Worm (Caenorhabditis elegans) whole organism, early embryonic: ENCODE results near the gene R11D1.2.

Source experiments
- B0310.2 ChIP-seq: sonication (generic microtip); optimal IDR thresholded peaks from 2 replicates; lab custom pipeline; 2016; ENCODE audit warnings: mild to moderate bottlenecking, missing genetic modification characterization, missing compliant biosample characterization
- F13C5.2 ChIP-seq: sonication (generic microtip); optimal IDR thresholded peaks from 2 replicates; lab custom pipeline; 2017; ENCODE audit warnings: mild to moderate bottlenecking, missing genetic modification characterization, inconsistent platforms, missing compliant biosample characterization
- aly-1 ChIP-seq: sonication (generic microtip); optimal IDR thresholded peaks from 2 replicates; lab custom pipeline; 2016; ENCODE audit warnings: missing genetic modification characterization, missing compliant biosample characterization
- ama-1 ChIP-seq: fragments of 150-350 bp; optimal IDR thresholded peaks from 2 replicates; lab custom pipeline; 2014
- ceh-13 ChIP-seq: fragments of 200-800 bp; sonication (Bioruptor generic); optimal IDR thresholded peaks from 2 replicates; lab custom pipeline; 2018; ENCODE audit warnings: mild to moderate bottlenecking, missing genetic modification characterization, missing compliant biosample characterization
- ceh-36 ChIP-seq: sonication (generic microtip); optimal IDR thresholded peaks from 2 replicates; lab custom pipeline; 2016; ENCODE audit warnings: missing genetic modification characterization, inconsistent platforms, missing compliant biosample characterization
- ets-7 ChIP-seq: sonication (generic microtip); optimal IDR thresholded peaks from 2 replicates; lab custom pipeline; 2016; ENCODE audit warnings: missing genotype, missing genetic modification characterization, missing compliant biosample characterization
- flt-1 ChIP-seq: fragments of 200-800 bp; sonication (Bioruptor generic); IDR thresholded peaks from 2 replicates; pipeline ENCODE4 v1.3.6; 2022; ENCODE audit warnings: missing genetic modification characterization, missing compliant biosample characterization
- hmbx-1 ChIP-seq: sonication (generic microtip); optimal IDR thresholded peaks from 2 replicates; lab custom pipeline; 2016; ENCODE audit warnings: mild to moderate bottlenecking, missing genetic modification characterization, missing compliant biosample characterization
- hmg-4 ChIP-seq: fragments of 200-800 bp; sonication (Bioruptor generic); optimal IDR thresholded peaks from 2 replicates; lab custom pipeline; 2018; ENCODE audit warnings: mild to moderate bottlenecking, missing genetic modification characterization, missing compliant biosample characterization
- hnd-1 ChIP-seq: sonication (generic microtip); optimal IDR thresholded peaks from 2 replicates; lab custom pipeline; 2016; ENCODE audit warnings: missing genetic modification characterization, missing compliant biosample characterization
- pes-1 ChIP-seq: fragments of 200-800 bp; sonication (Bioruptor generic); IDR thresholded peaks from 2 replicates; pipeline ENCODE4 v1.3.6; 2022; ENCODE audit warnings: missing genetic modification reagents, missing genetic modification characterization, missing compliant biosample characterization
- scrt-1 ChIP-seq: fragments of 200-800 bp; sonication (Bioruptor generic); IDR thresholded peaks from 2 replicates; pipeline ENCODE4 v1.3.6; 2022; ENCODE audit warnings: missing genetic modification characterization, missing compliant biosample characterization
- sea-1 ChIP-seq: fragments of 200-800 bp; sonication (Bioruptor generic); conservative IDR thresholded peaks from 2 replicates; pipeline ENCODE4 v1.3.6; 2022; ENCODE audit warnings: missing genetic modification characterization, missing compliant biosample characterization
- tbx-11 ChIP-seq: fragments of 200-800 bp; sonication (Bioruptor generic); IDR thresholded peaks from 2 replicates; pipeline ENCODE4 v1.3.6; 2022; ENCODE audit warnings: missing genetic modification characterization, missing compliant biosample characterization
- tbx-37 ChIP-seq: fragments of 200-800 bp; sonication (Bioruptor generic); conservative IDR thresholded peaks from 2 replicates; pipeline ENCODE4 v1.3.6; 2022; ENCODE audit warnings: missing genetic modification reagents, missing genetic modification characterization, missing compliant biosample characterization
- tra-4 ChIP-seq: sonication (generic microtip); optimal IDR thresholded peaks from 2 replicates; lab custom pipeline; 2017; ENCODE audit warnings: missing genetic modification characterization, missing compliant biosample characterization

Gene R11D1.2

DNA sequence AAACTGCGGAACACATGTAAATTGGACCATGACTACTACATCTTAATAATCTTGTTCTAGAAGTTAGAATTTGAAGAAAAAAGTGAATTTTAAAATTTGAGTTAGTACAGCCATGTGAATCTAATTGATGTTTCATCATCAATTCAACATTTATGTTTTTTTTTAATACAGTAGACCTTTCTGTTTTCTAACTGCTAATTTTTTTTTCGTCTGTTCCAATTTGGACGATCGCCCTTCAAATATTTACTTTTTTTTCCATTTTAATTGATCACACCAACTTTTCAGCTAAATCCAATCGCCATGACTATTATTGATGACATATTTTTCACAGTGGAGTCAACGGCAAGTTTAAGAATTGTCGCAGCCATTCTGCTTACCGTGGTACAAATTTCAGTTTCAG is 37.8 kb upstream of the R11D1.2 start, which contains the start of gene srx-116:
Gene srx-116, plus strand, starts transcription at position 301 of the 400 bp plus-strand sequence.
- TF ChIP-seq ceh-13: no peak
- TF ChIP-seq aly-1 (tag; lab: Kevin White, UChicago): no peak
- no peak for TF ChIP-seq F13C5.2 (tag; lab: Kevin White, UChicago)
- TF ChIP-seq sea-1 (GFP tag; lab: Robert Waterston, UW): no peak
- no peak for TF ChIP-seq pes-1 (GFP tag; lab: Robert Waterston, UW)
- TF ChIP-seq scrt-1 (GFP tag; lab: Robert Waterston, UW): no peak
- TF ChIP-seq ets-7 (tag; lab: Kevin White, UChicago): no peak
- TF ChIP-seq tra-4 (tag; lab: Kevin White, UChicago): no peak
- TF ChIP-seq ama-1: no peak
- TF ChIP-seq tbx-11 (GFP tag; lab: Robert Waterston, UW): no peak

- TF ChIP-seq hnd-1 (tag; lab: Kevin White, UChicago): no peak
- TF ChIP-seq hmbx-1 (tag; lab: Kevin White, UChicago): no peak
- TF ChIP-seq F13C5.2 (tag; lab: Kevin White, UChicago): no peak
- no peak for TF ChIP-seq scrt-1 (GFP tag; lab: Robert Waterston, UW)
- no peak for TF ChIP-seq ets-7 (tag; lab: Kevin White, UChicago)
- TF ChIP-seq flt-1 (GFP tag; lab: Robert Waterston, UW): no peak
- TF ChIP-seq pes-1 (GFP tag; lab: Robert Waterston, UW): no peak
- TF ChIP-seq ceh-36 (tag; lab: Kevin White, UChicago): no peak
- TF ChIP-seq hmg-4 (GFP tag; lab: Kevin White, UChicago): no peak
- TF ChIP-seq tra-4 (tag; lab: Kevin White, UChicago): no peak
- TF ChIP-seq B0310.2 (tag; lab: Kevin White, UChicago): no peak
- TF ChIP-seq ama-1: no peak
- TF ChIP-seq tbx-11 (GFP tag; lab: Robert Waterston, UW): no peak
- no peak for TF ChIP-seq ceh-13
- no peak for TF ChIP-seq tbx-37 (GFP tag; lab: Robert Waterston, UW)
- no peak for TF ChIP-seq aly-1 (tag; lab: Kevin White, UChicago)
These were observed 34.7 kb upstream of the R11D1.2 start for ce11 chrV:12673745-12674144.

DNA sequence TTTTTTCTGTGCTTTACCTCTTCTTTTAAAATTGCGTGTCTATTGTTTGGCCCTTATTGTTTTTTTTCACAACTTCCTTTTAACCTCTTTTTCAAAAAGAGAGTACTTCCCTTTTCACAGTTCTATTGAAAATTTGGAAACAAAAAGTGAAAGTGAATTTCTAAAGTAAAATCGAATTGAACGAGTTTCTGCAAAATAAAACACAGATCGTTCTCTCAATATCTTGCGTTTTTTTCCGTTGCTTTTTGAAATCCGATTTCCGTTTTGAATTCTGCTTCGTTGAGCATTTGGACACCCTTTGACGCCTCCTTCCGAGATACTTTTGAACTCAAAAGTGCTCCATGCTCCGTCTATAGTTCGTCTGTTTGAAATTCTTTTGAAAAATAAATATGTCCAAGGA is 32.1 kb upstream of the R11D1.2 start:
- TF ChIP-seq ceh-13 (no peak), tra-4 (tag; lab: Kevin White, UChicago) (no peak), flt-1 (GFP tag; lab: Robert Waterston, UW) (no peak), sea-1 (GFP tag; lab: Robert Waterston, UW) (no peak)

DNA sequence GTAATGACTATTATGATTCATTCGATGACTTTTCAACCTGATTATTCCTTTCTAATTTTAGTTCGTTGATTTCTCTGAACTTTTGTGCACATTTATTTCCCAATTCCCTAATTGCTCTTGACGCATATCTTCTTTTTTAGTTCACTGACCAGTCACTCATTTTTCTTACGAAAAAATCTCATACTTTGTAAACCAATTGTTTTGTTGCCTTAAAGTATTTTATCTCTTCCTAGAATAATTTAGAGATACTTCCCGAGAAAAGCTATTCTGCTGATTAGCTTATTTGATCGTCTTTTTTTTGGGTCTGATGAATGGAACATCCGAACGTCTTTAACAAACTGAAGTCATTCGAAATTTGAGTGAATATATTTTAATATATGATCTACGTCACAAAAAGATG is 29.1 kb upstream of the R11D1.2 start:
- no peak for TF ChIP-seq scrt-1 (GFP tag; lab: Robert Waterston, UW)
- no peak for TF ChIP-seq ceh-36 (tag; lab: Kevin White, UChicago)

- TF ChIP-seq scrt-1 (GFP tag; lab: Robert Waterston, UW) (no peak), tra-4 (tag; lab: Kevin White, UChicago) (no peak), B0310.2 (tag; lab: Kevin White, UChicago) (no peak), hnd-1 (tag; lab: Kevin White, UChicago) (no peak), tbx-11 (GFP tag; lab: Robert Waterston, UW) (no peak), hmg-4 (GFP tag; lab: Kevin White, UChicago) (no peak), tbx-37 (GFP tag; lab: Robert Waterston, UW) (no peak), sea-1 (GFP tag; lab: Robert Waterston, UW) (no peak), flt-1 (GFP tag; lab: Robert Waterston, UW) (no peak), ceh-36 (tag; lab: Kevin White, UChicago) (no peak), pes-1 (GFP tag; lab: Robert Waterston, UW) (no peak), ama-1 (no peak), ceh-13 (no peak), F13C5.2 (tag; lab: Kevin White, UChicago) (no peak), aly-1 (tag; lab: Kevin White, UChicago) (no peak), hmbx-1 (tag; lab: Kevin White, UChicago) (no peak), ets-7 (tag; lab: Kevin White, UChicago) (no peak)
These were observed 28.6 kb upstream of the R11D1.2 start, which contains the start of gene frpr-15 for ce11 chrV:12679807-12680206. TSS of gene frpr-15 (plus strand) at chrV:12680107.

DNA sequence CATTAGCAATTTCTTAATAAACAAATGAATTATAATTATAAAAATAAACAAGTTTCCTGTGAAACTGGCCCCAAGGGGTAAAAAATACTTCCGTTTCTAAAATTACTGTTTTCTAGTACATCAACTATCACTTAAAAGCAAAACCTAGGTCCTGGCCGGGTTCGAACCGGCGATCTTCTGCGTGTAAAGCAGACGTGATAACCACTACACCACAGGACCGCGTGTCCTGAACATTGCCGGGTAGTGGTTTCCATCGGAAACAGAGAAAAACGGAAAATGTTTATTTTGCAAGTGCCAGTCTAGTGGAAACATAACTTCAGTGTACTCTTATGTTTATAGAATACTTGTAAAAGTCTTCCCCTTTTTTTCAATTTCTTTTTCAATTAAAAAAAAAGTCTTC is 25.2 kb upstream of the R11D1.2 start:
- TF ChIP-seq pes-1 (GFP tag; lab: Robert Waterston, UW) (no peak), B0310.2 (tag; lab: Kevin White, UChicago) (no peak), hmbx-1 (tag; lab: Kevin White, UChicago) (no peak), hmg-4 (GFP tag; lab: Kevin White, UChicago) (no peak), sea-1 (GFP tag; lab: Robert Waterston, UW) (no peak), ets-7 (tag; lab: Kevin White, UChicago) (no peak)

DNA sequence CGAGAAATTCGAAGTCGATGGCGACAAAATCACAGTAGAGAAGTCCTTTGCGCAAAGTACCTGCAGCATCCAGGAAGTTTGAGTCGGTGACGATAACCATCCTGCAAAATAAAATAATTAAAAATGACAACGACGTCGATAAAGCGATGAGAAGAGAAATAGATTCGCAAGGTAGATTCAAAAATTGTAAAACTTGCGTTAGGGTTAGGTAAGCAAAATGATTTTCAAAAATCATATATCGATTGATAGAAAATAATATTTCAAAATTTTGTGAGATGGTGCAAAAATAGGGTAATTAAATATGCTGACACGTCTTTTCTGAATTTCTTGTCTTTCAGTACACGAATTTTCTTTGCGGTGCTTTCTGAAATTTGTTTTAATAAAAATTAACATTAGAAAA is 13.2 kb upstream of the R11D1.2 start, which contains the start of gene parn-1:
Gene parn-1, minus strand, starts transcription at position 101 of the 400 bp plus-strand sequence.
- TF ChIP-seq ama-1: no peak
- TF ChIP-seq tra-4 (tag; lab: Kevin White, UChicago): no peak
- TF ChIP-seq ets-7 (tag; lab: Kevin White, UChicago): no peak
- TF ChIP-seq tbx-37 (GFP tag; lab: Robert Waterston, UW): no peak
- no peak for TF ChIP-seq aly-1 (tag; lab: Kevin White, UChicago)

DNA sequence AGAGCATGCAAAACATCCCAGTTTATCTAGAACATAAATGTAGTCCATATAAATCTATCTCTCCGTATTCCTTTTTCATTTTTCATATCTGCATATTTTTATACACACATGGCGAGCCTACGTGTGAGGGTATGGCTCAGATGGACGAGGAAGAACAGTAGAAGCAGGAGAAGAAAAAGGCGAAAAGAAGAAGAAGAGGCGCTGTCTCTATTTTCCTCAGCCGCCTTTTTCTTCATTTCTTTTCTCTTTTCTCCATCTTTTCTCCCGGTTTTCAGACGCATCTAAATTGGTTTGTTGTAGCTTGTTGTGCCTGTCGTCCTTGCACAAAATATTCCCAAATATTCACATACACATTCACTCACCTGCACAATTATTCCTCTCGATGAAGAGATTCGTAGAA is 12.4 kb upstream of the R11D1.2 start, which contains the start of gene K10C8.4:
Gene K10C8.4, plus strand, starts transcription at position 301 of the 400 bp plus-strand sequence.
- TF ChIP-seq flt-1 (GFP tag; lab: Robert Waterston, UW): no peak
- TF ChIP-seq ets-7 (tag; lab: Kevin White, UChicago): no peak
- no peak for TF ChIP-seq tbx-11 (GFP tag; lab: Robert Waterston, UW)
- no peak for TF ChIP-seq hnd-1 (tag; lab: Kevin White, UChicago)
